Fruit fly (Drosophila melanogaster) whole organism, embryonic: ENCODE results near the gene CG44174.

Experiments
- Ada2b ChIP-seq: fragments of 200-800 bp; sonication (Bioruptor generic); IDR thresholded peaks from 2 replicates; pipeline ENCODE4 v1.3.6; 2022; ENCODE audit warnings: missing biosample characterization, missing genetic modification characterization
- CG12744 ChIP-seq: fragments of 200-800 bp; sonication (Bioruptor generic); optimal IDR thresholded peaks from 2 replicates; lab custom pipeline; 2016; ENCODE audit warnings: missing biosample characterization, missing genetic modification characterization
- CG12769 ChIP-seq: fragments of 200-800 bp; sonication (Bioruptor generic); optimal IDR thresholded peaks from 2 replicates; lab custom pipeline; 2019; ENCODE audit warnings: missing biosample characterization, mild to moderate bottlenecking, missing genetic modification characterization, moderate library complexity
- CG13775 ChIP-seq: fragments of 200-800 bp; sonication (Bioruptor generic); optimal IDR thresholded peaks from 3 replicates; lab custom pipeline; 2017; ENCODE audit warnings: missing biosample characterization, mild to moderate bottlenecking, missing genetic modification characterization
- CG14050 ChIP-seq: fragments of 200-800 bp; sonication (Bioruptor generic); IDR thresholded peaks from 3 replicates; pipeline ENCODE4 v1.3.6; 2022; ENCODE audit warnings: missing biosample characterization, missing genetic modification characterization
- CG15479 ChIP-seq: fragments of 200-800 bp; sonication (Bioruptor generic); optimal IDR thresholded peaks from 3 replicates; lab custom pipeline; 2019; ENCODE audit warnings: missing biosample characterization, mild to moderate bottlenecking, missing genetic modification characterization, moderate library complexity
- CG17361 ChIP-seq: fragments of 200-800 bp; sonication (Bioruptor generic); IDR thresholded peaks from 3 replicates; pipeline ENCODE4 v1.3.6; 2022; ENCODE audit warnings: missing biosample characterization, missing genetic modification characterization
- CG17802 ChIP-seq: fragments of 200-800 bp; sonication (Bioruptor generic); optimal IDR thresholded peaks from 2 replicates; lab custom pipeline; 2018; ENCODE audit warnings: missing biosample characterization, mild to moderate bottlenecking, missing genetic modification characterization, moderate library complexity
- CG17829 ChIP-seq: fragments of 200-800 bp; optimal IDR thresholded peaks from 2 replicates; lab custom pipeline; 2019; ENCODE audit warnings: missing biosample characterization, mild to moderate bottlenecking, missing genetic modification characterization, moderate library complexity
- CG2116 ChIP-seq: fragments of 200-800 bp; sonication (Bioruptor generic); optimal IDR thresholded peaks from 3 replicates; lab custom pipeline; 2018; ENCODE audit warnings: missing biosample characterization, mild to moderate bottlenecking, missing genetic modification characterization
- CG2889 ChIP-seq: fragments of 200-800 bp; sonication (Bioruptor generic); IDR thresholded peaks from 3 replicates; pipeline ENCODE4 v1.3.6; 2022; ENCODE audit warnings: missing biosample characterization, missing genetic modification characterization
- CG30020 ChIP-seq: fragments of 200-800 bp; optimal IDR thresholded peaks from 2 replicates; lab custom pipeline; 2019; ENCODE audit warnings: missing biosample characterization, mild to moderate bottlenecking, missing genetic modification characterization, moderate library complexity
- CG31365 ChIP-seq: fragments of 200-800 bp; sonication (Bioruptor generic); optimal IDR thresholded peaks from 2 replicates; lab custom pipeline; 2018; ENCODE audit warnings: missing biosample characterization, mild to moderate bottlenecking, missing genetic modification characterization
- CG4360 ChIP-seq: fragments of 200-800 bp; sonication (Bioruptor generic); IDR thresholded peaks from 2 replicates; pipeline ENCODE4 v1.3.6; 2022; ENCODE audit warnings: missing biosample characterization, missing genetic modification characterization
- CG4730 ChIP-seq: fragments of 200-800 bp; sonication (Bioruptor generic); IDR thresholded peaks from 2 replicates; pipeline ENCODE4 v1.3.6; 2022; ENCODE audit warnings: missing biosample characterization, missing genetic modification characterization
- CG7839 ChIP-seq: fragments of 200-800 bp; sonication (Bioruptor generic); optimal IDR thresholded peaks from 3 replicates; lab custom pipeline; 2018; ENCODE audit warnings: missing biosample characterization, mild to moderate bottlenecking, missing genetic modification characterization, moderate library complexity
- D ChIP-seq, 2 experiments: fragments of 200-800 bp in 1 of 2; fragments of >200 bp in 1 of 2; sonication (Bioruptor generic) in 1 of 2; optimal IDR thresholded peaks; 2 replicates in 1 of 2; 3 replicates in 1 of 2; lab custom pipeline; 2017; ENCODE audit warnings: mild to moderate bottlenecking in 1 of 2, missing biosample characterization in 1 of 2, missing genetic modification characterization in 1 of 2, missing genetic modification reagents in 1 of 2
- Ets65A ChIP-seq: fragments of 200-800 bp; sonication (Bioruptor generic); peaks from one replicate; lab custom pipeline; 2016; ENCODE audit warnings: missing biosample characterization, missing genetic modification characterization
- H15 ChIP-seq: fragments of 200-800 bp; sonication (Bioruptor generic); IDR thresholded peaks from 3 replicates; pipeline ENCODE4 v1.3.6; 2022; ENCODE audit warnings: missing biosample characterization, missing genetic modification characterization
- Med ChIP-seq: fragments of 200-800 bp; sonication (Bioruptor generic); peaks from one replicate; lab custom pipeline; 2016; ENCODE audit warnings: missing biosample characterization, missing genetic modification characterization, mild to moderate bottlenecking, inconsistent platforms, moderate library complexity
- NC2β ChIP-seq: fragments of 200-800 bp; sonication (Bioruptor generic); optimal IDR thresholded peaks from 2 replicates; lab custom pipeline; 2016; ENCODE audit warnings: missing biosample characterization, missing genetic modification characterization
- NFAT ChIP-seq: fragments of 200-800 bp; sonication (Bioruptor generic); IDR thresholded peaks from 2 replicates; pipeline ENCODE4 v1.3.6; 2022; ENCODE audit warnings: missing biosample characterization, missing genetic modification characterization
- Rfx ChIP-seq: fragments of 200-800 bp; sonication (Bioruptor generic); IDR thresholded peaks from 2 replicates; pipeline ENCODE4 v1.3.6; 2022; ENCODE audit warnings: missing biosample characterization, missing genetic modification characterization
- Scr ChIP-seq: fragments of 200-800 bp; sonication (Bioruptor generic); IDR thresholded peaks from 2 replicates; pipeline ENCODE4 v1.3.6; 2022; ENCODE audit warnings: missing biosample characterization, missing genetic modification characterization; ENCODE audit not compliant: partially characterized antibody
- Tbp ChIP-seq: fragments of >200 bp; optimal IDR thresholded peaks from 2 replicates; lab custom pipeline; 2018; ENCODE audit warnings: missing biosample characterization, missing genetic modification characterization
- ab ChIP-seq: fragments of 200-800 bp; sonication (Bioruptor generic); optimal IDR thresholded peaks from 2 replicates; lab custom pipeline; 2016; ENCODE audit warnings: missing biosample characterization, missing genetic modification characterization
- ac ChIP-seq: fragments of 200-800 bp; sonication (Bioruptor generic); optimal IDR thresholded peaks from 3 replicates; lab custom pipeline; 2017; ENCODE audit warnings: missing biosample characterization, mild to moderate bottlenecking, missing genetic modification characterization
- cad ChIP-seq: fragments of >200 bp; optimal IDR thresholded peaks from 2 replicates; lab custom pipeline; 2017; ENCODE audit warnings: missing biosample characterization, missing genetic modification characterization
- cwo ChIP-seq: fragments of 200-800 bp; sonication (Bioruptor generic); optimal IDR thresholded peaks from 3 replicates; lab custom pipeline; 2017; ENCODE audit warnings: missing biosample characterization, missing genetic modification characterization, mild to moderate bottlenecking, moderate library complexity, missing genetic modification reagents
- da ChIP-seq: fragments of 200-800 bp; sonication (Bioruptor generic); optimal IDR thresholded peaks from 2 replicates; lab custom pipeline; 2016; ENCODE audit warnings: missing biosample characterization, missing genetic modification characterization
- dan ChIP-seq: fragments of 200-800 bp; sonication (Bioruptor generic); IDR thresholded peaks from 2 replicates; pipeline ENCODE4 v1.3.6; 2022; ENCODE audit warnings: missing biosample characterization, missing genetic modification characterization
- fd3F ChIP-seq: fragments of 200-800 bp; sonication (Bioruptor generic); optimal IDR thresholded peaks from 2 replicates; lab custom pipeline; 2018; ENCODE audit warnings: missing biosample characterization, mild to moderate bottlenecking, missing genetic modification characterization, moderate library complexity
- grn ChIP-seq: fragments of 200-800 bp; sonication (Bioruptor generic); optimal IDR thresholded peaks from 3 replicates; lab custom pipeline; 2017; ENCODE audit warnings: missing biosample characterization, missing genetic modification characterization
- h ChIP-seq: fragments of >200 bp; optimal IDR thresholded peaks from 2 replicates; lab custom pipeline; 2017
- jigr1 ChIP-seq: fragments of 200-800 bp; sonication (Bioruptor generic); IDR thresholded peaks from 3 replicates; pipeline ENCODE4 v1.3.6; 2022; ENCODE audit warnings: missing biosample characterization, missing genetic modification characterization
- jing ChIP-seq: fragments of 200-800 bp; sonication (Bioruptor generic); optimal IDR thresholded peaks from 2 replicates; lab custom pipeline; 2018; ENCODE audit warnings: missing biosample characterization, mild to moderate bottlenecking, missing genetic modification characterization
- kah ChIP-seq: fragments of 200-800 bp; sonication (Bioruptor generic); optimal IDR thresholded peaks from 2 replicates; lab custom pipeline; 2018; ENCODE audit warnings: missing biosample characterization, mild to moderate bottlenecking, missing genetic modification characterization
- kni ChIP-seq: fragments of 200-800 bp; sonication (Bioruptor generic); optimal IDR thresholded peaks from 3 replicates; lab custom pipeline; 2017; ENCODE audit warnings: mild to moderate bottlenecking, missing biosample characterization, missing genetic modification reagents, missing genetic modification characterization
- pnt ChIP-seq: fragments of 200-800 bp; sonication (Bioruptor generic); optimal IDR thresholded peaks from 3 replicates; lab custom pipeline; 2016; ENCODE audit warnings: missing biosample characterization, missing genetic modification characterization
- pros ChIP-seq: fragments of 200-800 bp; sonication (Bioruptor generic); optimal IDR thresholded peaks from 3 replicates; lab custom pipeline; 2019; ENCODE audit warnings: missing biosample characterization, mild to moderate bottlenecking, missing genetic modification characterization, moderate library complexity
- ranshi ChIP-seq: fragments of 200-800 bp; sonication (Bioruptor generic); IDR thresholded peaks from 2 replicates; pipeline ENCODE4 v1.3.6; 2022; ENCODE audit warnings: missing biosample characterization, missing genetic modification characterization
- sens ChIP-seq: fragments of 200-800 bp; sonication (Bioruptor generic); peaks from one replicate; lab custom pipeline; 2016; ENCODE audit warnings: missing biosample characterization, missing genetic modification characterization
- sim ChIP-seq: fragments of 200-800 bp; sonication (Bioruptor generic); IDR thresholded peaks from 2 replicates; pipeline ENCODE4 v1.3.6; 2022; ENCODE audit warnings: missing biosample characterization, missing genetic modification characterization
- slp2 ChIP-seq: fragments of 200-800 bp; sonication (Bioruptor generic); optimal IDR thresholded peaks from 2 replicates; lab custom pipeline; 2016; ENCODE audit warnings: missing biosample characterization, missing genetic modification characterization
- ttk ChIP-seq: fragments of 200-800 bp; sonication (Bioruptor generic); IDR thresholded peaks from 2 replicates; pipeline ENCODE4 v2.1.2; 2022; ENCODE audit warnings: missing biosample characterization, missing genetic modification characterization
- twi ChIP-seq: fragments of 200-800 bp; optimal IDR thresholded peaks from 2 replicates; lab custom pipeline; 2019; ENCODE audit warnings: missing biosample characterization, mild to moderate bottlenecking, missing genetic modification characterization, moderate library complexity
- zen ChIP-seq: fragments of 200-800 bp; sonication (Bioruptor generic); optimal IDR thresholded peaks from 3 replicates; lab custom pipeline; 2018; ENCODE audit warnings: missing biosample characterization, mild to moderate bottlenecking, missing genetic modification characterization, moderate library complexity

Gene CG44174

dm6 chr3R:19297595-19297994 lies at the start of gene CG44174:
TSS of gene CG44174 (minus strand) at chr3R:19297695.
- no peak for TF ChIP-seq slp2
- TF ChIP-seq Ets65A (GFP tag; lab: Kevin White, UChicago): peak; percentile 21

dm6 chr3R:19346532-19346931 lies 49.0 kb upstream of the CG44174 start:
- TF ChIP-seq twi (tag; lab: Kevin White, UChicago) (peak; percentile 97), NFAT (GFP tag; lab: Robert Waterston, UW) (no peak), NC2β (GFP tag; lab: Kevin White, UChicago) (no peak)

dm6 chr3R:19345214-19345613 lies 47.7 kb upstream of the CG44174 start:
- no peak for TF ChIP-seq CG7839 (tag; lab: Kevin White, UChicago)
- peak; percentile 61 for TF ChIP-seq CG15479
- TF ChIP-seq fd3F (GFP tag; lab: Kevin White, UChicago): no peak
- no peak for TF ChIP-seq CG2116 (GFP tag; lab: Kevin White, UChicago)
- TF ChIP-seq pros: peak; percentile 43
- no peak for TF ChIP-seq CG4360 (GFP tag; lab: Robert Waterston, UW)
- TF ChIP-seq CG2889 (GFP tag; lab: Robert Waterston, UW): 0 out of 3 replicates have a peak, but pooled peaks have one; percentile 35
- no peak for TF ChIP-seq sens (GFP tag; lab: Kevin White, UChicago)
- TF ChIP-seq CG31365 (tag; lab: Kevin White, UChicago): no peak
- peak; percentile 14 for TF ChIP-seq twi (tag; lab: Kevin White, UChicago)
- TF ChIP-seq cwo (GFP tag; lab: Kevin White, UChicago): no peak
- TF ChIP-seq sim (GFP tag; lab: Robert Waterston, UW): no peak
- TF ChIP-seq cad: peak; percentile 86
- peak; percentile 30 for TF ChIP-seq kni (GFP tag; lab: Kevin White, UChicago)
- peak; percentile 43 for TF ChIP-seq grn (GFP tag; lab: Kevin White, UChicago)
- peak; percentile 86 for TF ChIP-seq zen
- TF ChIP-seq kah (GFP tag; lab: Kevin White, UChicago): no peak
- no peak for TF ChIP-seq CG4730 (GFP tag; lab: Robert Waterston, UW)
- TF ChIP-seq CG12769 (tag; lab: Kevin White, UChicago): no peak
- peak; percentile 61 for TF ChIP-seq ac (GFP tag; lab: Kevin White, UChicago)
- TF ChIP-seq h (lab: Kevin White, UChicago): no peak
- no peak for TF ChIP-seq Scr (GFP tag; lab: Robert Waterston, UW)
- TF ChIP-seq H15 (GFP tag; lab: Robert Waterston, UW): 0 out of 3 replicates have a peak, but pooled peaks have one; percentile 32
- TF ChIP-seq ab (GFP tag; lab: Kevin White, UChicago): no peak
- no peak for TF ChIP-seq jigr1 (GFP tag; lab: Robert Waterston, UW)
- TF ChIP-seq CG30020: no peak
- no peak for TF ChIP-seq jing (GFP tag; lab: Kevin White, UChicago)
- no peak for TF ChIP-seq Ada2b
- peak; percentile 93 for TF ChIP-seq D (optimal IDR thresholded peaks at IDR 0.05; lab: Kevin White, UChicago)
- TF ChIP-seq D (GFP tag; optimal IDR thresholded peaks at IDR 0.05; lab: Kevin White, UChicago): no peak
- no peak for TF ChIP-seq Tbp (GFP tag; lab: Kevin White, UChicago)

- TF ChIP-seq CG17829 (tag; lab: Kevin White, UChicago) (peak; percentile 52), CG13775 (no peak), dan (GFP tag; lab: Robert Waterston, UW) (no peak), da (GFP tag; lab: Kevin White, UChicago) (no peak), ttk (GFP tag; lab: Robert Waterston, UW) (no peak), CG12744 (GFP tag; lab: Kevin White, UChicago) (no peak), CG17802 (tag; lab: Kevin White, UChicago) (no peak), ac (GFP tag; lab: Kevin White, UChicago) (no peak), ranshi (GFP tag; lab: Robert Waterston, UW) (no peak), Med (GFP tag; lab: Kevin White, UChicago) (no peak), CG17361 (GFP tag; lab: Robert Waterston, UW) (peak; percentile 50; the same call in 2 of the 3 replicates), pnt (GFP tag; lab: Kevin White, UChicago) (no peak), Rfx (GFP tag; lab: Robert Waterston, UW) (no peak), CG14050 (no peak)
Observed at dm6 chr3R:19343534-19344325, 46.2 kb upstream of the CG44174 start.
